Fruit fly (Drosophila melanogaster) whole organism, embryonic: ENCODE measurements around the gene ProRS-m.

Experiments used
- Adf1 ChIP-seq: fragments of 200-800 bp; sonication (Bioruptor generic); IDR thresholded peaks from 2 replicates; pipeline ENCODE4 v1.3.6; 2022; ENCODE audit warnings: missing biosample characterization, missing genetic modification characterization
- CG15601 ChIP-seq: fragments of 200-800 bp; sonication (Bioruptor generic); optimal IDR thresholded peaks from 3 replicates; lab custom pipeline; 2019; ENCODE audit warnings: missing biosample characterization, mild to moderate bottlenecking, missing genetic modification characterization, moderate library complexity
- CG1647 ChIP-seq: fragments of 200-800 bp; sonication (Bioruptor generic); optimal IDR thresholded peaks from 3 replicates; lab custom pipeline; 2016; ENCODE audit warnings: missing biosample characterization, missing genetic modification characterization
- CG17385 ChIP-seq: fragments of 200-800 bp; sonication (Bioruptor generic); optimal IDR thresholded peaks from 3 replicates; lab custom pipeline; 2018; ENCODE audit warnings: missing biosample characterization, mild to moderate bottlenecking, missing genetic modification characterization
- CG18619 ChIP-seq: fragments of 200-800 bp; sonication (Bioruptor generic); optimal IDR thresholded peaks from 3 replicates; lab custom pipeline; 2017; ENCODE audit warnings: missing biosample characterization, mild to moderate bottlenecking, missing genetic modification characterization
- CG31388 ChIP-seq: fragments of 200-800 bp; sonication (Bioruptor generic); optimal IDR thresholded peaks from 2 replicates; lab custom pipeline; 2016; ENCODE audit warnings: missing biosample characterization, missing genetic modification characterization
- CG3726 ChIP-seq: fragments of 200-800 bp; sonication (Bioruptor generic); IDR thresholded peaks from 3 replicates; pipeline ENCODE4, ENCODE4 v1.3.6; 2022; ENCODE audit warnings: missing biosample characterization, missing genetic modification characterization
- Hr51 ChIP-seq, 2 experiments: fragments of 200-800 bp; sonication (Bioruptor generic); optimal IDR thresholded peaks; 2 replicates in 1 of 2; 3 replicates in 1 of 2; lab custom pipeline; 2016 to 2018; ENCODE audit warnings: missing biosample characterization in 2 of 2, missing genetic modification characterization in 2 of 2, mild to moderate bottlenecking in 1 of 2, moderate library complexity in 1 of 2
- ac ChIP-seq: fragments of 200-800 bp; sonication (Bioruptor generic); optimal IDR thresholded peaks from 3 replicates; lab custom pipeline; 2017; ENCODE audit warnings: missing biosample characterization, mild to moderate bottlenecking, missing genetic modification characterization
- bbx ChIP-seq: fragments of 200-800 bp; sonication (Bioruptor generic); IDR thresholded peaks from 2 replicates; pipeline ENCODE4 v1.3.6; 2022; ENCODE audit warnings: missing biosample characterization, missing genetic modification characterization; ENCODE audit not compliant: partially characterized antibody
- eve ChIP-seq, 2 experiments: fragments of >200 bp; optimal IDR thresholded peaks; 2 replicates each; lab custom pipeline; 2017; ENCODE audit warnings: missing biosample characterization in 2 of 2, missing genetic modification characterization in 2 of 2
- pb ChIP-seq: fragments of 200-800 bp; sonication (Bioruptor generic); optimal IDR thresholded peaks from 3 replicates; lab custom pipeline; 2016; ENCODE audit warnings: missing biosample characterization, missing genetic modification characterization

dm6 chr3L:2661322-2661721 lies 9.7 kb upstream of the ProRS-m start, which contains the start of gene CG33234:
- no peak for TF ChIP-seq Adf1 (GFP tag; lab: Robert Waterston, UW)
- TF ChIP-seq pb: no peak
- TF ChIP-seq CG17385 (GFP tag; lab: Kevin White, UChicago): no peak
- no peak for TF ChIP-seq eve (GFP tag; optimal IDR thresholded peaks at IDR 0.05; lab: Kevin White, UChicago)
- no peak for TF ChIP-seq CG3726 (GFP tag; lab: Robert Waterston, UW)
- no peak for TF ChIP-seq bbx (GFP tag; lab: Robert Waterston, UW)
- TF ChIP-seq CG15601 (tag; lab: Kevin White, UChicago): no peak
- TF ChIP-seq CG31388: no peak
- TF ChIP-seq CG18619 (GFP tag; lab: Kevin White, UChicago): no peak
- no peak for TF ChIP-seq ac (GFP tag; lab: Kevin White, UChicago)
- no peak for TF ChIP-seq Hr51 (GFP tag; optimal IDR thresholded peaks at IDR 0.05; lab: Kevin White, UChicago)
- no peak for TF ChIP-seq CG1647 (GFP tag; lab: Kevin White, UChicago)
